Worm (Caenorhabditis elegans) whole organism, dauer: ENCODE data around the gene C34F6.1.

Source experiments
- unc-62 ChIP-seq: sonication (generic microtip); optimal IDR thresholded peaks from 2 replicates; lab custom pipeline; 2017; ENCODE audit warnings: missing biosample characterization, missing genetic modification reagents, missing genetic modification characterization

The C34F6.1 gene

DNA sequence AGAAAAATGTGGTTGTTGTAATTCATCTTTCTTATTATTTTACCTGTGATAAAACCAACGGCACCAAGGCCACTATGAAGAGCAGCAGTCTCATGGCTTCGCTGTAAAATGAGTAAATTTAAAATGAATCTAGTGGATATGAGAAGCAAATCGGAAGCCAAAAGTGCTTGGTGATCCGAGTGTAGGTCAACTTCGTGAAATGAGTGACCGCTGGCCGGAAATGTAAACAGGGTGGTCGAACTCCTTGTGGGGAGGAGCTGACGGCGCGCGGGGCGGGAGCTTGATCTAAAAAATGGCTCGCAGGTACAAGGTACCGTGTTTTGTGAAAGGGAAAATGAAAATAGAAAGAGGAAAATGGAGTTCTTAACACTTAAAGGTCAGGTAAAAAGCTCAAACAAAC lies at the start of gene C34F6.1:
Gene C34F6.1, minus strand, starts transcription at position 101 of the 400 bp plus-strand sequence.
- no peak for TF ChIP-seq unc-62 (GFP tag; lab: Kevin White, UChicago)

DNA sequence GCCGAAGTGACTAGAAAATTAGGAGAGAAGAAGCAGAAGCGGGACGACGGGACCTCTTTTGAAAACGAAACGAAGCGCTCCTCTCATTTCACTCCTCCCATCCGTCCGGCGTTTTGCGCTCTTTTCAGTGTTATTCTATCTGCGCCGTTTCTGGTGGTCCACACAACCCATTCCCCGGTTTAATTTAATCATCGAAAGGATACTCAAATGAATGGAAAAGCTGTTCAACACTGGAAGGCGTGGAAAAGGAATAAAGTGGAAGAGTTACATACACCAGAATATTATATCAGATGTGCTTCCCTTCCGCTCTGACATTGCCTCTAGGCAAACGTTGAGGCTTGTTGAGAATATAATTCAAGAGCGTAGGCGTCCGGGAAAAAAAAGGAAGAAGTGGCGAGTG lies 48.4 kb upstream of the C34F6.1 start:
- TF ChIP-seq unc-62 (GFP tag; lab: Kevin White, UChicago), result no peak

ce11 chrX:11243604-11244003 lies 47.0 kb upstream of the C34F6.1 start:
- no peak for TF ChIP-seq unc-62 (GFP tag; lab: Kevin White, UChicago)

ce11 chrX:11241479-11241878 lies 44.8 kb upstream of the C34F6.1 start:
- TF ChIP-seq unc-62 (GFP tag; lab: Kevin White, UChicago), result no peak

- TF ChIP-seq unc-62 (GFP tag; lab: Kevin White, UChicago), result no peak
Measured at ce11 chrX:11240585-11241115, 44.0 kb upstream of the C34F6.1 start, which contains the start of gene C34F6.10. C34F6.10 (minus strand) TSS chrX:11240635.

ce11 chrX:11226595-11226994 lies 30.0 kb upstream of the C34F6.1 start, which contains the start of gene C34F6.12:
C34F6.12 (minus strand) TSS chrX:11226695.
- no peak for TF ChIP-seq unc-62 (GFP tag; lab: Kevin White, UChicago)

DNA sequence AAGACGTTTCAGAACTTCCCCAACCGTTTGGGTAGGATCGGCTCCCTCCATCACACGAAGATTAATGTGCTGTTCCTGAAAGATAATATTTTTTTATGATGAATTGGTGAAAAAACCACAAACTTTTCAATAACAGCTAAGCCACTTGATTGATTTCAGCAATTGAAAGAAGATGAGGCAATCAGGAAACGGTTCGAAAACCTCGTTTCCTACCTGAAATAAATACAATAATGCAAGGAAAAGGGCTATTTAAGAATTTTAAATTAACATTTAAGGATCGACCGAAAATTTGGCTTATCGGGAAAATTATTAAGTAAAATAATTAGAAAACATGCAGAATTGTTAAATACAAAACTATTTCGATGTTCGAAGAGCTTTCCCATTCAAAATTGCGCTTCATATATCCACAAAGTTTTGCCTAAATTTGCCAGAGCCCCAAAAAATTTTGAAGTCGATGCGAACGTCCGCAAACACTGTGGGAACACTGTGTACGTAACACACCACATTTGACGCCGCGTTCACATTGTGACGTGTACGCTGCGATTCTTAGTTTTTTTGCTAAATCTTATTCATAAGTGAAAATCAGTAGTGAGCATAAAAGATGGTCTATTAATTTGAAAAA lies 26.1 kb upstream of the C34F6.1 start, which contains the start of gene C34F6.9:
Gene C34F6.9, minus strand, starts transcription at position 51 of the 622 bp plus-strand sequence.
- TF ChIP-seq unc-62 (GFP tag; lab: Kevin White, UChicago), result no peak

ce11 chrX:11215420-11216050 lies 18.9 kb upstream of the C34F6.1 start, which contains the start of the genes C34F6.7 and idh-2:
C34F6.7 (minus strand) TSS chrX:11215470.
idh-2 (plus strand) TSS chrX:11216000.
- no peak for TF ChIP-seq unc-62 (GFP tag; lab: Kevin White, UChicago)

DNA sequence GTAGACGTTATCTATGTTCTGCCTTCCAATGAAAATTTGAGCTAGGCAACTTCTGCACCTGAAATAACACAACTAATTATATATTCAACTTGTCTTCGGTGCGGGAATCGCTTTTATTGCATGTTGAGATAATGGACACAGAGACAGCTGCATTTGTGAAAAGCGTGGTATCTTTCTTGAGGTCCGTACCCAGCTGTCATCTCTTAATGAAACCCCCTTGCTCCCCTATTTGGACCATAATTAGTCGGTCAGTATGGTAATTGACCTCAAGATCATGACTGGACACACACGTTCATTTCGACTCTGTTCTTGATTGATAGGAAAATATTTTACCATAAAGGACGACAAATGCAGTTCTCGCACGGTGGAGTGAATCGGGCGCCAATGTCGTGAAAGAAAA lies 14.7 kb upstream of the C34F6.1 start:
- TF ChIP-seq unc-62 (GFP tag; lab: Kevin White, UChicago), result no peak

DNA sequence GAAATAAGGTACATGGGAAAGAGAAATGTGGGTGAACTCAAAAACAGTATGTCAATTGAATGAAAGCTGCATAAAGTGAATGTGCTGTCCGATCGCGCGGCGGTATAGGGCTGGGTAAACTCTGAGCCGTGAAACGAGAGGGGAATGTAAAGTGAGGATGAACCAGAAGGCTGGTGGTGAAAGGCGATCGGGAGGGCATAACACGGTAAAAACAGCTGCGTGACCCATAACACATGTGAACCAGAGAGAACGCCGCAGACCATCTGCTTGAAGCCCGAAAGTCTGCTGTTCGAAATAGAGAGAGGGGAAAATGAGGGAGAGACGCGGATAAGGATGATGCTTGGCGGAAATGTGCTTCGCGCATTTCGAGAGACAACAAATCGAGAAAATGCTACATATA lies 13.8 kb upstream of the C34F6.1 start:
- TF ChIP-seq unc-62 (GFP tag; lab: Kevin White, UChicago), result no peak

DNA sequence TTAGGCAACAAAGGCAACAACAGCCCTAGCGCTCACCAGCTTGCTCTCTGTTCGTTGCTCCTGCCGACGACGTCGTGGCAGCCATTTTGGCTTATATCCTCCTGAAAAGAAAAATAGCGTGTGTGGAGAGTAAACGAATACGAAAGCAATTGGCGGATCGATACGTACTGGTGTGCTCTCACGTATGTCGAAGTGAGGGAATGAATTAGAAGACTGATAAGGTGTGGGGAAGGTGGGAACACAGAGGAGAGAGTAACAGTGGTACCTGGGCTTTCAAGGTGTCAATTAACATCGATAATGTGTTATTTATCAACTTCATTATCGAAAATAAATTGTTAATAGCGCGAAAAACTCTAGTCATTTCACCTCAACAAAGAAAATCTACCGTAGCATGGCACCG lies 12.1 kb upstream of the C34F6.1 start, which contains the start of gene C34F6.5:
Gene C34F6.5, minus strand, starts transcription at position 101 of the 400 bp plus-strand sequence.
- TF ChIP-seq unc-62 (GFP tag; lab: Kevin White, UChicago), result no peak

ce11 chrX:11206953-11207352 lies 10.3 kb upstream of the C34F6.1 start, which contains the start of gene hst-2:
hst-2 (minus strand) TSS chrX:11207155.
- no peak for TF ChIP-seq unc-62 (GFP tag; lab: Kevin White, UChicago)

- no peak for TF ChIP-seq unc-62 (GFP tag; lab: Kevin White, UChicago)
Measured at ce11 chrX:11203773-11204172, 7.1 kb upstream of the C34F6.1 start, which contains the start of gene C34F6.11. C34F6.11 (minus strand) TSS chrX:11203932.

- TF ChIP-seq unc-62 (GFP tag; lab: Kevin White, UChicago), result no peak
Measured at ce11 chrX:11201165-11201564, 4.5 kb upstream of the C34F6.1 start, which contains the start of gene col-179. col-179 (plus strand) TSS chrX:11201465.

DNA sequence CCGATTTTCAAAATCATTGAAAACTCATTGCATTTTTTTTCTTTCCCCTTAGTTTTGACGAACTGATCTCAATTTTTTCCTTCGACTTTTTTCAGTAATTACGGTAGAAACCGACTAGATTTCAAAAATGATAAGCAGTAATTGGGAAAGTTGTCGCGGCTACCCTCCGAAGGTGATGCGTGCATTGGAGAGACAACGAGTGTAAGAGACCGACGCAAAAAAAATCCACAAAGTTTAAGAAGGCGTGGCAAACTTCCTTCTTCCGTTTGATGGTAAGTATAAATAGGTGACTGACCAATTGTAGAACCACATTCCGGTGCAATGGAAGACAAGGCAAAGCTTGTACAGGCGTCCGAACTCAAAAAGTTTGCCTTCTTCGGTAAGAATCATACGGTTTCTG lies 2.5 kb upstream of the C34F6.1 start, which contains the start of gene col-178:
Gene col-178, plus strand, starts transcription at position 301 of the 400 bp plus-strand sequence.
- no peak for TF ChIP-seq unc-62 (GFP tag; lab: Kevin White, UChicago)

ce11 chrX:11193670-11194069 lies 3.0 kb downstream of the C34F6.1 start:
- no peak for TF ChIP-seq unc-62 (GFP tag; lab: Kevin White, UChicago)
